Worm (Caenorhabditis elegans) whole organism, L4 larva: ENCODE measurements around the gene air-1.

Experiments used
- F44E2.7 ChIP-seq: fragments of 200-800 bp; sonication (Bioruptor generic); IDR thresholded peaks from 2 replicates; pipeline ENCODE4 v2.1.2; 2022; ENCODE audit warnings: missing genetic modification characterization, missing compliant biosample characterization
- T20F7.1 ChIP-seq: fragments of 200-800 bp; sonication (Bioruptor generic); optimal IDR thresholded peaks from 2 replicates; lab custom pipeline; 2018; ENCODE audit warnings: mild to moderate bottlenecking, missing genetic modification characterization, missing compliant biosample characterization
- Y105C5A.15 ChIP-seq: fragments of 200-800 bp; sonication (Bioruptor generic); IDR thresholded peaks from 2 replicates; pipeline ENCODE4 v1.3.6; 2022; ENCODE audit warnings: missing genetic modification characterization, missing compliant biosample characterization
- Y75B8A.6 ChIP-seq: fragments of 200-800 bp; sonication (Bioruptor generic); IDR thresholded peaks from 2 replicates; pipeline ENCODE4 v1.3.6; 2022; ENCODE audit warnings: missing genetic modification reagents, missing genetic modification characterization, missing compliant biosample characterization
- ZK337.2 ChIP-seq: fragments of 200-800 bp; sonication (Bioruptor generic); IDR thresholded peaks from 2 replicates; pipeline ENCODE4 v1.3.6; 2022; ENCODE audit warnings: missing genetic modification reagents, missing genetic modification characterization, missing compliant biosample characterization
- aha-1 ChIP-seq: fragments of 150-350 bp; peaks from one replicate; lab custom pipeline; 2014; ENCODE audit warnings: missing biosample characterization, missing genetic modification characterization
- aly-2 ChIP-seq: sonication (generic microtip); optimal IDR thresholded peaks from 2 replicates; lab custom pipeline; 2018; ENCODE audit warnings: missing biosample characterization, missing genetic modification characterization
- ama-1 ChIP-seq: fragments of 150-350 bp; optimal IDR thresholded peaks from 2 replicates; lab custom pipeline; 2014; ENCODE audit warnings: inconsistent platforms, mixed read lengths
- ceh-20 ChIP-seq: fragments of 200-800 bp; sonication (Bioruptor generic); IDR thresholded peaks from 2 replicates; pipeline ENCODE4 v1.3.6; 2022; ENCODE audit warnings: missing genetic modification reagents, missing genetic modification characterization, missing compliant biosample characterization
- ceh-28 ChIP-seq: fragments of 150-350 bp; optimal IDR thresholded peaks from 2 replicates; lab custom pipeline; 2014; ENCODE audit warnings: missing biosample characterization, missing genetic modification reagents, missing genetic modification characterization
- ctbp-1 ChIP-seq: fragments of 200-800 bp; sonication (Bioruptor generic); IDR thresholded peaks from 2 replicates; pipeline ENCODE4 v1.3.6; 2022; ENCODE audit warnings: missing genetic modification reagents, missing genetic modification characterization, missing compliant biosample characterization
- daf-16 ChIP-seq, 3 experiments: sonication (generic microtip); optimal IDR thresholded peaks; 2 replicates each; lab custom pipeline; 2016 to 2017; ENCODE audit warnings: missing genetic modification characterization in 3 of 3, missing genetic modification reagents in 3 of 3, mild to moderate bottlenecking in 2 of 3, missing compliant biosample characterization in 2 of 3, missing biosample characterization in 1 of 3, moderate library complexity in 1 of 3
- dmd-9 ChIP-seq: fragments of 200-800 bp; sonication (Bioruptor generic); IDR thresholded peaks from 2 replicates; pipeline ENCODE4 v1.3.6; 2022; ENCODE audit warnings: missing genetic modification reagents, missing genetic modification characterization, missing compliant biosample characterization
- dve-1 ChIP-seq: sonication (generic microtip); optimal IDR thresholded peaks from 2 replicates; lab custom pipeline; 2017; ENCODE audit warnings: antibody characterized with exemption, mild to moderate bottlenecking, missing genetic modification characterization, missing compliant biosample characterization; ENCODE audit not compliant: insufficient read depth
- fos-1 ChIP-seq: fragments of 150-350 bp; optimal IDR thresholded peaks from 2 replicates; lab custom pipeline; 2014; ENCODE audit warnings: missing biosample characterization, missing genetic modification characterization
- gei-8 ChIP-seq: fragments of 200-800 bp; sonication (Bioruptor generic); optimal IDR thresholded peaks from 2 replicates; lab custom pipeline; 2018; ENCODE audit warnings: mild to moderate bottlenecking, missing genetic modification characterization, missing compliant biosample characterization
- hlh-11 ChIP-seq: fragments of 200-800 bp; sonication (Bioruptor generic); optimal IDR thresholded peaks from 2 replicates; lab custom pipeline; 2018; ENCODE audit warnings: mild to moderate bottlenecking, missing genetic modification characterization, missing compliant biosample characterization
- hlh-30 ChIP-seq: sonication (generic microtip); optimal IDR thresholded peaks from 2 replicates; lab custom pipeline; 2017; ENCODE audit warnings: antibody characterized with exemption, mild to moderate bottlenecking, missing genetic modification characterization, missing compliant biosample characterization; ENCODE audit not compliant: insufficient read depth
- hmg-1.1 ChIP-seq: fragments of 200-800 bp; sonication (Bioruptor generic); IDR thresholded peaks from 2 replicates; pipeline ENCODE4 v1.3.6; 2022; ENCODE audit warnings: missing genetic modification reagents, missing genetic modification characterization, missing compliant biosample characterization
- lim-7 ChIP-seq: fragments of 200-800 bp; sonication (Bioruptor generic); IDR thresholded peaks from 2 replicates; pipeline ENCODE4 v1.3.6; 2022; ENCODE audit warnings: missing genetic modification characterization, missing compliant biosample characterization
- lin-38 ChIP-seq: fragments of 200-800 bp; sonication (Bioruptor generic); IDR thresholded peaks from 2 replicates; pipeline ENCODE4 v1.3.6; 2022; ENCODE audit warnings: missing genetic modification reagents, missing genetic modification characterization, missing compliant biosample characterization
- lir-3 ChIP-seq: sonication (generic microtip); optimal IDR thresholded peaks from 2 replicates; lab custom pipeline; 2016; ENCODE audit warnings: mild to moderate bottlenecking, missing genetic modification characterization, missing compliant biosample characterization
- mep-1 ChIP-seq: fragments of 150-350 bp; sonication (generic microtip); optimal IDR thresholded peaks from 3 replicates; lab custom pipeline; 2014; ENCODE audit warnings: missing biosample characterization, missing genetic modification characterization
- mes-2 ChIP-seq: sonication (generic microtip); optimal IDR thresholded peaks from 2 replicates; lab custom pipeline; 2016; ENCODE audit warnings: missing genotype, mild to moderate bottlenecking, missing genetic modification characterization, missing compliant biosample characterization; ENCODE audit not compliant: poor library complexity, severe bottlenecking
- nhr-11 ChIP-seq: fragments of 150-350 bp; optimal IDR thresholded peaks from 2 replicates; lab custom pipeline; 2014; ENCODE audit warnings: missing biosample characterization, missing genetic modification characterization
- nhr-28 ChIP-seq: fragments of 150-350 bp; optimal IDR thresholded peaks from 2 replicates; lab custom pipeline; 2014; ENCODE audit warnings: missing biosample characterization, missing genetic modification characterization
- nhr-6 ChIP-seq: fragments of 150-350 bp; optimal IDR thresholded peaks from 2 replicates; lab custom pipeline; 2014; ENCODE audit warnings: missing biosample characterization, missing genetic modification characterization
- nhr-77 ChIP-seq: fragments of 150-350 bp; optimal IDR thresholded peaks from 2 replicates; lab custom pipeline; 2014; ENCODE audit warnings: missing biosample characterization, missing genetic modification characterization
- php-3 ChIP-seq: fragments of 200-800 bp; sonication (Bioruptor generic); IDR thresholded peaks from 2 replicates; pipeline ENCODE4 v1.3.6; 2022; ENCODE audit warnings: missing genetic modification reagents, missing genetic modification characterization, missing compliant biosample characterization
- skn-1 ChIP-seq: fragments of 150-350 bp; optimal IDR thresholded peaks from 2 replicates; lab custom pipeline; 2014; ENCODE audit warnings: missing biosample characterization, missing genetic modification characterization
- tag-97 ChIP-seq: fragments of 200-800 bp; sonication (Bioruptor generic); IDR thresholded peaks from 2 replicates; pipeline ENCODE4 v1.3.6; 2022; ENCODE audit warnings: missing genetic modification characterization, missing compliant biosample characterization
- unc-62 ChIP-seq, 3 experiments: fragments of 150-350 bp in 1 of 3; sonication (generic microtip); optimal IDR thresholded peaks in 2 of 3; peaks in 1 of 3; 1 replicate in 1 of 3; 2 replicates in 2 of 3; lab custom pipeline; 2014 to 2017; ENCODE audit warnings: missing biosample characterization in 3 of 3, missing genetic modification characterization in 3 of 3, missing genetic modification reagents in 3 of 3, missing genotype in 1 of 3
- zip-2 ChIP-seq: fragments of 150-350 bp; optimal IDR thresholded peaks from 2 replicates; lab custom pipeline; 2014; ENCODE audit warnings: missing biosample characterization, missing genetic modification characterization

The air-1 gene

ce11 chrV:8198994-8199393 is 22.3 kb upstream of the air-1 start, which contains the start of gene F20D6.11:
Gene F20D6.11, minus strand, starts transcription at chrV:8199094.
- TF ChIP-seq ama-1 (lab: Kevin White, UChicago) (no peak), hlh-11 (tag; lab: Kevin White, UChicago) (peak; percentile 5), daf-16 (GFP tag; optimal IDR thresholded peaks at IDR 0.05; lab: Kevin White, UChicago) (no peak), daf-16 (tag; optimal IDR thresholded peaks at IDR 0.05; lab: Kevin White, UChicago) (peak; percentile 19)

ce11 chrV:8201229-8201858 is 19.9 kb upstream of the air-1 start, which contains the start of gene cri-2:
Gene cri-2, plus strand, starts transcription at chrV:8201808.
- peak; percentile 46 for TF ChIP-seq dve-1 (tag; lab: Kevin White, UChicago)
- TF ChIP-seq hlh-11 (tag; lab: Kevin White, UChicago) = peak; percentile 19
- TF ChIP-seq lin-38 (GFP tag; lab: Robert Waterston, UW) = no peak
- TF ChIP-seq nhr-28 (tag; lab: Kevin White, UChicago) = peak; percentile 39
- no peak for TF ChIP-seq aly-2 (tag; lab: Kevin White, UChicago)
- peak in 1 of 2 experiments; percentile 76 for TF ChIP-seq daf-16 (GFP tag; optimal IDR thresholded peaks at IDR 0.05; lab: Kevin White, UChicago)
- TF ChIP-seq daf-16 (tag; optimal IDR thresholded peaks at IDR 0.05; lab: Kevin White, UChicago) = no peak
- TF ChIP-seq T20F7.1 (GFP tag; lab: Kevin White, UChicago) = peak; percentile 30
- peak; percentile 46 for TF ChIP-seq aha-1 (tag; lab: Kevin White, UChicago)
- TF ChIP-seq nhr-6 = peak; percentile 13

ce11 chrV:8203085-8203643 is 18.1 kb upstream of the air-1 start, which contains the start of gene cest-17:
Gene cest-17, plus strand, starts transcription at chrV:8203332.
- TF ChIP-seq php-3 (GFP tag; lab: Robert Waterston, UW) (no peak), skn-1 (tag; lab: Kevin White, UChicago) (no peak), mes-2 (tag; lab: Kevin White, UChicago) (peak; percentile 11), nhr-28 (tag; lab: Kevin White, UChicago) (peak; percentile 28), dve-1 (tag; lab: Kevin White, UChicago) (peak; percentile 36), gei-8 (GFP tag; lab: Kevin White, UChicago) (no peak), nhr-6 (peak; percentile 37), ceh-28 (tag; lab: Kevin White, UChicago) (no peak), unc-62 (GFP tag; optimal IDR thresholded peaks at IDR 0.05 in 1 of 2; lab: Kevin White, UChicago) (peak in 1 of 2 experiments; percentile 57), unc-62 (tag; optimal IDR thresholded peaks at IDR 0.05; lab: Kevin White, UChicago) (no peak), daf-16 (GFP tag; optimal IDR thresholded peaks at IDR 0.05; lab: Kevin White, UChicago) (no peak), daf-16 (tag; optimal IDR thresholded peaks at IDR 0.05; lab: Kevin White, UChicago) (peak; percentile 71), lim-7 (GFP tag; lab: Robert Waterston, UW) (no peak), Y105C5A.15 (GFP tag; lab: Robert Waterston, UW) (no peak), ZK337.2 (GFP tag; lab: Robert Waterston, UW) (no peak), mep-1 (peak; percentile 5), T20F7.1 (GFP tag; lab: Kevin White, UChicago) (no peak), dmd-9 (GFP tag; lab: Robert Waterston, UW) (no peak), hmg-1.1 (GFP tag; lab: Robert Waterston, UW) (no peak), hlh-11 (tag; lab: Kevin White, UChicago) (peak; percentile 8)

ce11 chrV:8206931-8207330 is 14.4 kb upstream of the air-1 start, which contains the start of gene timp-1:
Gene timp-1, plus strand, starts transcription at chrV:8207235.
- TF ChIP-seq nhr-77 (tag; lab: Kevin White, UChicago) = no peak
- no peak for TF ChIP-seq ceh-20
- TF ChIP-seq hlh-30 (tag; lab: Kevin White, UChicago) = no peak
- no peak for TF ChIP-seq lir-3 (tag; lab: Kevin White, UChicago)
- no peak for TF ChIP-seq F44E2.7 (GFP tag; lab: Robert Waterston, UW)
- no peak for TF ChIP-seq fos-1 (tag; lab: Kevin White, UChicago)
- TF ChIP-seq tag-97 (GFP tag; lab: Robert Waterston, UW) = no peak
- TF ChIP-seq zip-2 (tag; lab: Kevin White, UChicago) = no peak
- TF ChIP-seq nhr-11 = no peak
- no peak for TF ChIP-seq Y75B8A.6 (GFP tag; lab: Robert Waterston, UW)
- no peak for TF ChIP-seq ctbp-1
